Worm (Caenorhabditis elegans) whole organism, L2 larva: Measurements from ENCODE around the gene C14A11.6.
A peak's percentile ranks its signal among the peaks of the same experiment; 100 is the strongest.

Experiments
- ZK546.5 ChIP-seq: sonication (generic microtip); optimal IDR thresholded peaks from 2 replicates; lab custom pipeline; 2017; ENCODE audit warnings: missing biosample characterization, missing genetic modification characterization
- blmp-1 ChIP-seq: sonication (generic microtip); optimal IDR thresholded peaks from 2 replicates; lab custom pipeline; 2017; ENCODE audit warnings: missing genetic modification characterization, mild to moderate bottlenecking, missing compliant biosample characterization, antibody characterized with exemption, moderate library complexity; ENCODE audit not compliant: insufficient read depth
- ceh-82 ChIP-seq: fragments of 150-350 bp; optimal IDR thresholded peaks from 2 replicates; lab custom pipeline; 2014; ENCODE audit warnings: missing biosample characterization, missing genetic modification characterization
- elt-1 ChIP-seq: fragments of 150-350 bp; optimal IDR thresholded peaks from 2 replicates; lab custom pipeline; 2014; ENCODE audit warnings: missing biosample characterization, missing genetic modification characterization
- elt-3 ChIP-seq: sonication (generic microtip); optimal IDR thresholded peaks from 2 replicates; lab custom pipeline; 2017; ENCODE audit warnings: missing biosample characterization, missing genetic modification characterization
- fos-1 ChIP-seq: fragments of 150-350 bp; optimal IDR thresholded peaks from 2 replicates; lab custom pipeline; 2014; ENCODE audit warnings: missing biosample characterization, missing genetic modification characterization
- nhr-237 ChIP-seq: fragments of 150-350 bp; optimal IDR thresholded peaks from 2 replicates; lab custom pipeline; 2014; ENCODE audit warnings: missing biosample characterization, missing genetic modification characterization
- nhr-77 ChIP-seq: fragments of 150-350 bp; optimal IDR thresholded peaks from 2 replicates; lab custom pipeline; 2014; ENCODE audit warnings: missing biosample characterization, missing genetic modification characterization
- skn-1 ChIP-seq: sonication (generic microtip); optimal IDR thresholded peaks from 2 replicates; lab custom pipeline; 2017; ENCODE audit warnings: missing biosample characterization, missing genetic modification characterization
- sma-9 ChIP-seq, 2 experiments: fragments of 150-350 bp in 1 of 2; sonication (generic microtip) in 1 of 2; optimal IDR thresholded peaks; 2 replicates each; lab custom pipeline; 2014 to 2016; ENCODE audit warnings: missing genetic modification characterization in 2 of 2, mild to moderate bottlenecking in 1 of 2, missing biosample characterization in 1 of 2, missing compliant biosample characterization in 1 of 2, missing genetic modification reagents in 1 of 2, moderate library complexity in 1 of 2
- zag-1 ChIP-seq: fragments of 150-350 bp; optimal IDR thresholded peaks from 2 replicates; lab custom pipeline; 2014; ENCODE audit warnings: missing biosample characterization, missing genetic modification characterization

DNA sequence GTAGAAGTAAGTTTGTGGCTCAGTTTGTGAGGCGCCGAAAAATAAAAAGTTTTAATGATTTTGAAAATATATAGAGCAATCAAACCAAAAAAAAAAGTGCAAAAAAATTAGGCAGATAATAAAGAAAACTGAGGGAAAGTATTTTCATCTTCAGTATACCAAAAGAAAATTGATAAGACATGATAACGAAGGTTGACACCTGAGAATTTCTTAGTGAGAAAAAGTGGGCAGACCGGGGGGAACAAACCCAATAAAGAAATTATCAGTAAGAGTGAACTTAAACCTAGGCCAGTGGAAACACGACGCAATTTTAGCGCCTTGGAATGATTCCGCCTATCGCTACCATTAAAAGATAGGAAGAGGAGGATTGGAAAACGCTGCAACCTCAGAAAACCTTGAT is 24.7 kb upstream of the C14A11.6 start:
- TF ChIP-seq elt-1 (tag; lab: Kevin White, UChicago) (no peak), nhr-77 (tag; lab: Kevin White, UChicago) (no peak), ZK546.5 (tag; lab: Kevin White, UChicago) (no peak), ceh-82 (no peak), elt-3 (tag; lab: Kevin White, UChicago) (no peak), skn-1 (no peak), fos-1 (tag; lab: Kevin White, UChicago) (peak; percentile 82), zag-1 (no peak), nhr-237 (tag; lab: Kevin White, UChicago) (no peak), blmp-1 (tag; lab: Kevin White, UChicago) (no peak), sma-9 (GFP tag; optimal IDR thresholded peaks at IDR 0.05; lab: Kevin White, UChicago) (peak; percentile 23), sma-9 (tag; optimal IDR thresholded peaks at IDR 0.05; lab: Kevin White, UChicago) (no peak)
